Worm (Caenorhabditis elegans) whole organism, L3 larva: Measurements from ENCODE around the gene rpap-2.

Experiments
- R02D3.7 ChIP-seq: fragments of 150-350 bp; optimal IDR thresholded peaks from 2 replicates; lab custom pipeline; 2014; ENCODE audit warnings: missing biosample characterization, missing genetic modification characterization
- ZK546.5 ChIP-seq: sonication (generic microtip); optimal IDR thresholded peaks from 2 replicates; lab custom pipeline; 2017; ENCODE audit warnings: missing biosample characterization, missing genetic modification characterization
- ama-1 ChIP-seq: fragments of 150-350 bp; optimal IDR thresholded peaks from 2 replicates; lab custom pipeline; 2018
- ceh-82 ChIP-seq: fragments of 150-350 bp; optimal IDR thresholded peaks from 2 replicates; lab custom pipeline; 2014; ENCODE audit warnings: missing biosample characterization, missing genetic modification characterization
- elt-2 ChIP-seq: sonication (generic microtip); optimal IDR thresholded peaks from 2 replicates; lab custom pipeline; 2016; ENCODE audit warnings: missing genetic modification reagents, mild to moderate bottlenecking, missing genetic modification characterization, missing compliant biosample characterization
- elt-3 ChIP-seq, 3 experiments: fragments of 150-350 bp in 1 of 3; sonication (generic microtip) in 2 of 3; optimal IDR thresholded peaks; 2 replicates in 2 of 3; 4 replicates in 1 of 3; lab custom pipeline; 2014 to 2017; ENCODE audit warnings: missing biosample characterization in 3 of 3, missing genetic modification characterization in 3 of 3
- hmg-11 ChIP-seq: sonication (generic microtip); optimal IDR thresholded peaks from 2 replicates; lab custom pipeline; 2016; ENCODE audit warnings: missing genetic modification characterization, missing compliant biosample characterization
- lin-39 ChIP-seq: fragments of 150-350 bp; optimal IDR thresholded peaks from 2 replicates; lab custom pipeline; 2018; ENCODE audit warnings: missing biosample characterization, missing genetic modification reagents, missing genetic modification characterization
- nhr-12 ChIP-seq: fragments of 150-350 bp; optimal IDR thresholded peaks from 2 replicates; lab custom pipeline; 2014; ENCODE audit warnings: missing biosample characterization, missing genetic modification characterization
- nhr-237 ChIP-seq: fragments of 150-350 bp; optimal IDR thresholded peaks from 2 replicates; lab custom pipeline; 2014; ENCODE audit warnings: missing biosample characterization, missing genetic modification characterization
- nhr-76 ChIP-seq: fragments of 150-350 bp; sonication (generic microtip); optimal IDR thresholded peaks from 5 replicates; lab custom pipeline; 2014; ENCODE audit warnings: missing biosample characterization, missing genetic modification characterization

Gene rpap-2

ce11 chrIII:9017181-9017651, 49.4 kb downstream of the rpap-2 start, which contains the start of gene F59B2.12:
F59B2.12 (plus strand) TSS chrIII:9017601.
- TF ChIP-seq R02D3.7 (tag; lab: Kevin White, UChicago) (no peak), ama-1 (no peak), ceh-82 (tag; lab: Kevin White, UChicago) (no peak), elt-3 (tag; optimal IDR thresholded peaks at IDR 0.05; lab: Kevin White, UChicago) (no peak), hmg-11 (tag; lab: Kevin White, UChicago) (no peak), ZK546.5 (no peak), nhr-237 (no peak), nhr-76 (tag; lab: Kevin White, UChicago) (no peak), elt-2 (no peak), nhr-12 (tag; lab: Kevin White, UChicago) (no peak), lin-39 (tag; lab: Kevin White, UChicago) (no peak)
